Worm (Caenorhabditis elegans): ENCODE results near the gene crm-1.

The crm-1 gene

DNA sequence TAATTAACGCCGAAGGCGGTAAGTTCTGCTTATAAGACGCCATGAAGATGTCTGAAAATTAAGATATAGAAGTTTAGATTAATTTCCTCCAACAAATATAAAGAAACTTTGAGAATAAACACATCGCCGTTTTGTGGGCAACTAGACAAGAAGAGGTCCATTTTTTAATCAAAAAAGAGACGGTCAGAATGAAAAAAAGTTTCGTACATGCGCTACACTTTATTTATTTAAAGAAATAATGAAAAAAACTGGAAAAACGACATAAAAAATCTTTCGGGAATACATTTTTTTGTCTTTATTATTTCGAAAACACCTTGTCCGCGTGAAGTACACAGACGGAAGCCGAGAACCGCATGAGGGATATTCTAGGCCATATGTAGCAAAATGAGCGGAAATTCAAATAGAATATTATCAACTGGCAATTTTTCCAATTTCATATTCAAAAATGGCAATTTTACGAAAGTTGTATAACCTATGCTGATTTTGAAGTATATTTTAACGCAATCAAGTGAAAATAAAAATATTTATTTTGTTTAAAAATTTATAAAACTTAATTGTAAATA lies 23.9 kb upstream of the crm-1 start, which contains the start of gene sluh-7 (continued):
- TF ChIP-seq hlh-15 (tag; optimal IDR thresholded peaks at IDR 0.05): peak; percentile 48
- TF ChIP-seq ztf-16 (tag; optimal IDR thresholded peaks at IDR 0.05): peak; percentile 37
- TF ChIP-seq Y22D7AL.16 (tag; optimal IDR thresholded peaks at IDR 0.05): no peak
- no peak for TF ChIP-seq che-1 (tag; optimal IDR thresholded peaks at IDR 0.05)
- TF ChIP-seq zip-5 (tag; optimal IDR thresholded peaks at IDR 0.05): peak; percentile 90
- TF ChIP-seq ceh-14 (tag; optimal IDR thresholded peaks at IDR 0.05): peak; percentile 73
- no peak for TF ChIP-seq sox-2 (GFP tag; IDR thresholded peaks at IDR 0.05)
- TF ChIP-seq fax-1 (tag; optimal IDR thresholded peaks at IDR 0.05): peak; percentile 74
- TF ChIP-seq ahr-1 (tag; optimal IDR thresholded peaks at IDR 0.05): peak; percentile 52
- no peak for TF ChIP-seq hlh-6 (tag; optimal IDR thresholded peaks at IDR 0.05)
- TF ChIP-seq nfya-1 (tag; optimal IDR thresholded peaks at IDR 0.05): peak; percentile 50
- TF ChIP-seq fkh-10 (GFP tag; optimal IDR thresholded peaks at IDR 0.05): no peak
- no peak for TF ChIP-seq pros-1 (tag; optimal IDR thresholded peaks at IDR 0.05)
- TF ChIP-seq sdc-2 (tag; optimal IDR thresholded peaks at IDR 0.05): peak; percentile 36
- peak; percentile 8 for TF ChIP-seq pha-2 (tag; optimal IDR thresholded peaks at IDR 0.05)
- TF ChIP-seq K09A11.1 (tag; optimal IDR thresholded peaks at IDR 0.05; ENCODE audit: insufficient read depth): no peak
- TF ChIP-seq fkh-6 (tag; optimal IDR thresholded peaks at IDR 0.05): peak; percentile 79
- peak; percentile 81 for TF ChIP-seq mec-3 (tag; optimal IDR thresholded peaks at IDR 0.05; ENCODE audit: borderline replicate concordance)
- TF ChIP-seq pqm-1 (tag; optimal IDR thresholded peaks at IDR 0.05): no peak
- peak; percentile 52 for TF ChIP-seq ceh-34 (tag; optimal IDR thresholded peaks at IDR 0.05)
- TF ChIP-seq T23F11.4 (GFP tag; optimal IDR thresholded peaks at IDR 0.05): no peak

DNA sequence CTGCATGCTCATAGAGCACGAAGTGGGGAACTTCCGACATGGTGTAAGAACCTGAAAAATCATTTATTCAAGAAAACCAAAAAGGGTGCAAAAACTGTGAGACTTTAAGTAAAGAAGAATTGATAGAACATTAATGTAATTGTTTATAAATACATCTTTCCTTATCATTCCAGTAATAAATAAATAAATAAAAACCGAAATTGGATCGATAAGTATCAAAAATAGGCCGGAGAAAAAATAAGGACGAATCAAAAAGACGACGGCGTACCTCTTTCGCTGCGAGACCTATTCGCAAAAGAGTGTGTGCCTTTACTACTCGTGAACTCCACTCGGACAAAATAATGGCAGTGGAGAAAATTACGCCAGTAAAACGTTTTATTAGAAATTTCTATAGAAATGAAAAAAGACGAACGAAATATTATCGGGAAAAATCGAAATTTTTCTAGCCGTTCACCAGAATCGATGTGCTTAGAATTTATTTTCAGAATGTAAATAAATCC lies 21.1 kb upstream of the crm-1 start, which contains the start of gene nol-56:
Gene nol-56, minus strand, starts transcription at position 51 of the 500 bp plus-strand sequence.
- peak; percentile 8 for TF ChIP-seq tbx-7 (tag; optimal IDR thresholded peaks at IDR 0.05)
- peak; percentile 48 for TF ChIP-seq ceh-31 (tag; optimal IDR thresholded peaks at IDR 0.05)
- no peak for TF ChIP-seq hlh-13 (GFP tag; optimal IDR thresholded peaks at IDR 0.05)
- TF ChIP-seq unc-42 (tag; optimal IDR thresholded peaks at IDR 0.05): peak; percentile 7
- no peak for TF ChIP-seq unc-55 (GFP tag; optimal IDR thresholded peaks at IDR 0.05)
- no peak for TF ChIP-seq elt-2 (tag; optimal IDR thresholded peaks at IDR 0.05)
- no peak for TF ChIP-seq fkh-10 (GFP tag; optimal IDR thresholded peaks at IDR 0.05)
- TF ChIP-seq nfya-1 (tag; optimal IDR thresholded peaks at IDR 0.05): peak; percentile 58
- peak; percentile 15 for TF ChIP-seq tbx-2 (tag; optimal IDR thresholded peaks at IDR 0.05)

DNA sequence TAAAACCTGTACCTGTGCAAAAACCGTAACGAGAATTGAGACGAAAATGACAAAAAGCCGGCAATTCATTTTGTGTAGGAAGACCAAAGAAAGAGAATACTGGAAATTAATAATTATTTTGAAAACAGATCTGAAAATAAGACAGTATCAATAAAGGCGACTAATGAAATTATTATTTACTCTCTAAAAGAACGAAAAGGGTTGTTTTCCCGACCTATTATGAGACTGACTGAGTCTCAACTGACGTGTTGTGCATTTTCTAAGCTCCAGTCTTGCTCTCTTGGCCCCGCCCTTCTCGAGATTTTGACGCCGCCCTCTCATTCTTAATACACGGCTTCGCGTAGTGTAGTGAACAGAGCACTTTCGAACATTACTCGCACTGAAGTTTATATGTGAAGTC lies 18.1 kb upstream of the crm-1 start, which contains the start of gene K07C5.9:
Gene K07C5.9, minus strand, starts transcription at position 101 of the 400 bp plus-strand sequence.
- TF ChIP-seq unc-86 (tag; optimal IDR thresholded peaks at IDR 0.05) (no peak), ceh-14 (tag; optimal IDR thresholded peaks at IDR 0.05) (no peak), lin-11 (tag; optimal IDR thresholded peaks at IDR 0.05) (no peak), fkh-10 (GFP tag; optimal IDR thresholded peaks at IDR 0.05) (no peak), gmeb-2 (tag; optimal IDR thresholded peaks at IDR 0.05) (no peak), Y22D7AL.16 (tag; optimal IDR thresholded peaks at IDR 0.05) (no peak), C38D4.7 (GFP tag; optimal IDR thresholded peaks at IDR 0.05) (no peak), F13H6.1 (tag; optimal IDR thresholded peaks at IDR 0.05) (no peak), ceh-45 (GFP tag; IDR thresholded peaks at IDR 0.05) (no peak), pax-1 (tag; optimal IDR thresholded peaks at IDR 0.05) (no peak), K09A11.1 (tag; optimal IDR thresholded peaks at IDR 0.05; ENCODE audit: insufficient read depth) (no peak), pha-4 (tag; optimal IDR thresholded peaks at IDR 0.05) (no peak)

DNA sequence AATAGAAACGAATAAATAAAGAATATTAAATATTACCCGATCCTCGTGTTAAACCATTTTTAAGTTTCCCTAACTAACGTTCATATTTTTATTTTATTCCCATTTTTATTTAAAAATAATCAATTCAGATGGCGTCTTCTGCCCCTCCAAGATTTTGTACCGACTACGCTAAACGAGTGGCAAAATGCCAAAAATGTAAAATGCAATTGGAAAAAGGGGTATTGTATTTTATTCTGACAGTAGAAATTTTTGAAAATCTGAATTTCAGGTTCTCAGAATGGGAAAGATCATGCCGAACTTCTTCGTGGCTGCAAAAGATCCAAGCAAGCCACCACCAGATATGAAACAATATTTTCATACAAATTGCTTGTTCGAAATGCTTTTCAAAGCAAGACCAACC lies 11.0 kb upstream of the crm-1 start, which contains the start of gene K07C5.3:
Gene K07C5.3, plus strand, starts transcription at position 129 of the 400 bp plus-strand sequence.
- TF ChIP-seq ceh-19 (GFP tag; optimal IDR thresholded peaks at IDR 0.05) (no peak), ceh-48 (tag; optimal IDR thresholded peaks at IDR 0.05) (no peak), odd-2 (tag; optimal IDR thresholded peaks at IDR 0.05) (no peak), hlh-15 (tag; optimal IDR thresholded peaks at IDR 0.05) (no peak), pat-9 (tag; optimal IDR thresholded peaks at IDR 0.05) (no peak), hlh-13 (GFP tag; optimal IDR thresholded peaks at IDR 0.05) (no peak), unc-86 (tag; optimal IDR thresholded peaks at IDR 0.05) (no peak), ceh-31 (tag; optimal IDR thresholded peaks at IDR 0.05) (no peak), pax-1 (tag; optimal IDR thresholded peaks at IDR 0.05) (no peak), fkh-10 (GFP tag; optimal IDR thresholded peaks at IDR 0.05) (no peak), K09A11.1 (tag; optimal IDR thresholded peaks at IDR 0.05; ENCODE audit: insufficient read depth) (no peak)

Data from whole organism, late embryonic.